Fruit fly (Drosophila melanogaster): ENCODE data around the gene stx.

- no peak for TF ChIP-seq Hr39 (GFP tag; optimal IDR thresholded peaks at IDR 0.05)
- TF ChIP-seq vri (GFP tag; optimal IDR thresholded peaks at IDR 0.05), result peak; percentile 71
- TF ChIP-seq CG3032 (tag; optimal IDR thresholded peaks at IDR 0.05), result no peak
- no peak for TF ChIP-seq Sox15 (GFP tag; optimal IDR thresholded peaks at IDR 0.05)
- no peak for TF ChIP-seq CG34406 (GFP tag; optimal IDR thresholded peaks at IDR 0.05)
- no peak for TF ChIP-seq Hr4 (GFP tag; optimal IDR thresholded peaks at IDR 0.05)
- no peak for TF ChIP-seq topi (GFP tag; optimal IDR thresholded peaks at IDR 0.05)
- no peak for TF ChIP-seq Smox (GFP tag; optimal IDR thresholded peaks at IDR 0.05)
- TF ChIP-seq CG10631 (GFP tag; optimal IDR thresholded peaks at IDR 0.05), result no peak
Measured at dm6 chrX:10786443-10787097, 41.8 kb upstream of the stx start, which contains the start of the genes Ant2 and sesB.
